Fruit fly (Drosophila melanogaster): ENCODE data around the gene CG7950.

The CG7950 gene

dm6 chr3R:30058057-30058868 lies 1.6 kb downstream of the CG7950 start, which contains the start of gene sima (continued):
- TF ChIP-seq CG17829 (tag; optimal IDR thresholded peaks at IDR 0.05), result peak; percentile 38
- TF ChIP-seq CG8765 (GFP tag; IDR thresholded peaks at IDR 0.05), result no peak
- TF ChIP-seq CG3281 (GFP tag; optimal IDR thresholded peaks at IDR 0.05), result no peak
- peak; percentile 24 for TF ChIP-seq CG18599 (GFP tag; optimal IDR thresholded peaks at IDR 0.05)
- TF ChIP-seq sc (optimal IDR thresholded peaks at IDR 0.05), result no peak
- no peak for TF ChIP-seq sc (GFP tag; optimal IDR thresholded peaks at IDR 0.05)
- TF ChIP-seq ttk (GFP tag; IDR thresholded peaks at IDR 0.05), result peak; percentile 30
- peak; percentile 1 for TF ChIP-seq CG12071 (GFP tag; optimal IDR thresholded peaks at IDR 0.05)
- peak; percentile 63 for TF ChIP-seq CG9932 (GFP tag; IDR thresholded peaks at IDR 0.05)
- TF ChIP-seq sug (tag; optimal IDR thresholded peaks at IDR 0.05), result peak; percentile 32
- no peak for TF ChIP-seq Dip2 (GFP tag; IDR thresholded peaks at IDR 0.05)
- peak; percentile 29 to 53 for TF ChIP-seq dpn (GFP tag; optimal IDR thresholded peaks at IDR 0.05)
- TF ChIP-seq CG30403 (GFP tag; optimal IDR thresholded peaks at IDR 0.05), result peak; percentile 37
- no peak for TF ChIP-seq CG4854 (GFP tag; optimal IDR thresholded peaks at IDR 0.05)
- peak; percentile 18 for TF ChIP-seq Nf-YB (GFP tag; optimal IDR thresholded peaks at IDR 0.05)
- no peak for TF ChIP-seq wor (GFP tag; IDR thresholded peaks at IDR 0.05)
- peak; percentile 32; the same call in 1 of the 2 replicates for TF ChIP-seq Scr (GFP tag; IDR thresholded peaks at IDR 0.05; ENCODE audit: partially characterized antibody)
- TF ChIP-seq CG32532 (GFP tag; IDR thresholded peaks at IDR 0.05), result peak; percentile 61
- no peak for TF ChIP-seq CG16779 (GFP tag; IDR thresholded peaks at IDR 0.05)
- TF ChIP-seq exex (tag; optimal IDR thresholded peaks at IDR 0.05), result peak; percentile 32
- TF ChIP-seq CG17359 (tag; optimal IDR thresholded peaks at IDR 0.05), result peak; percentile 41
- TF ChIP-seq zfh1 (GFP tag; IDR thresholded peaks at IDR 0.05), result 0 out of 3 replicates have a peak, but pooled peaks have one; percentile 32
- peak; percentile 14 for TF ChIP-seq CG12744 (GFP tag; optimal IDR thresholded peaks at IDR 0.05)
- TF ChIP-seq danr (GFP tag; IDR thresholded peaks at IDR 0.05), result no peak
- no peak for TF ChIP-seq crol (GFP tag; IDR thresholded peaks at IDR 0.05)
- no peak for TF ChIP-seq toy (GFP tag; IDR thresholded peaks at IDR 0.05)
- TF ChIP-seq onecut (GFP tag; IDR thresholded peaks at IDR 0.05), result peak; percentile 62
- TF ChIP-seq Sry-δ (GFP tag; optimal IDR thresholded peaks at IDR 0.05), result peak; percentile 27
- TF ChIP-seq row (GFP tag; IDR thresholded peaks at IDR 0.05), result peak; percentile 80
- TF ChIP-seq phol (tag; optimal IDR thresholded peaks at IDR 0.05), result peak; percentile 37
- TF ChIP-seq CG10267 (tag; optimal IDR thresholded peaks at IDR 0.05), result peak; percentile 3
- TF ChIP-seq Atf-2 (GFP tag; optimal IDR thresholded peaks at IDR 0.05), result no peak
- TF ChIP-seq tap (tag; optimal IDR thresholded peaks at IDR 0.05), result peak; percentile 3
- peak; percentile 40 for TF ChIP-seq CG30020 (tag; optimal IDR thresholded peaks at IDR 0.05)
- TF ChIP-seq Sox102F (GFP tag; optimal IDR thresholded peaks at IDR 0.05), result no peak
- TF ChIP-seq lola (GFP tag; optimal IDR thresholded peaks at IDR 0.05), result no peak
- peak; percentile 4 for TF ChIP-seq CG8944 (GFP tag; optimal IDR thresholded peaks at IDR 0.05)
- TF ChIP-seq Elba2 (GFP tag; optimal IDR thresholded peaks at IDR 0.05), result peak; percentile 97
- TF ChIP-seq chn (GFP tag; optimal IDR thresholded peaks at IDR 0.05), result peak; percentile 37
- peak; percentile 64 for TF ChIP-seq trem (tag; optimal IDR thresholded peaks at IDR 0.05)
- TF ChIP-seq Trl (optimal IDR thresholded peaks at IDR 0.05), result no peak
- TF ChIP-seq Trl (GFP tag; optimal IDR thresholded peaks at IDR 0.05), result peak; percentile 35
- TF ChIP-seq CG9727 (GFP tag; optimal IDR thresholded peaks at IDR 0.05), result peak; percentile 5
- TF ChIP-seq CG15269 (tag; optimal IDR thresholded peaks at IDR 0.05), result peak; percentile 4
- peak; percentile 1 for TF ChIP-seq luna (GFP tag; optimal IDR thresholded peaks at IDR 0.05)
- TF ChIP-seq sob (GFP tag; IDR thresholded peaks at IDR 0.05), result 0 out of 2 replicates have a peak, but pooled peaks have one; percentile 26
- peak; percentile 37 for TF ChIP-seq lab (GFP tag; optimal IDR thresholded peaks at IDR 0.05)
- TF ChIP-seq CG8478 (optimal IDR thresholded peaks at IDR 0.05), result no peak
- peak; percentile 91 for TF ChIP-seq CG10462 (GFP tag; optimal IDR thresholded peaks at IDR 0.05)
- TF ChIP-seq CG9215 (GFP tag; IDR thresholded peaks at IDR 0.05), result 0 out of 2 replicates have a peak, but pooled peaks have one; percentile 26
